Fruit fly (Drosophila melanogaster) whole organism, embryonic: Measurements from ENCODE around the gene fw.
A peak's percentile ranks its signal among the peaks of the same experiment; 100 is the strongest.

Experiments used
- Ada2b ChIP-seq: fragments of 200-800 bp; sonication (Bioruptor generic); IDR thresholded peaks from 2 replicates; pipeline ENCODE4 v1.3.6; 2022; ENCODE audit warnings: missing biosample characterization, missing genetic modification characterization
- Aef1 ChIP-seq: fragments of 200-800 bp; sonication (Bioruptor generic); IDR thresholded peaks from 3 replicates; pipeline ENCODE4 v1.3.6; 2022; ENCODE audit warnings: missing biosample characterization, missing genetic modification characterization
- CG10366 ChIP-seq: fragments of 200-800 bp; sonication (Bioruptor generic); IDR thresholded peaks from 2 replicates; pipeline ENCODE4 v1.3.6; 2022; ENCODE audit warnings: missing biosample characterization, missing genetic modification characterization
- CG11696 ChIP-seq: fragments of 200-800 bp; sonication (Bioruptor generic); IDR thresholded peaks from 2 replicates; pipeline ENCODE4 v1.3.6; 2022; ENCODE audit warnings: missing biosample characterization, missing genetic modification characterization
- CG13424 ChIP-seq: fragments of 200-800 bp; sonication (Bioruptor generic); optimal IDR thresholded peaks from 2 replicates; lab custom pipeline; 2019; ENCODE audit warnings: missing biosample characterization, mild to moderate bottlenecking, missing genetic modification characterization, moderate library complexity
- CG17186 ChIP-seq: fragments of 200-800 bp; sonication (Bioruptor generic); optimal IDR thresholded peaks from 3 replicates; lab custom pipeline; 2017; ENCODE audit warnings: missing biosample characterization, missing genetic modification reagents, missing genetic modification characterization
- CG17802 ChIP-seq: fragments of 200-800 bp; sonication (Bioruptor generic); optimal IDR thresholded peaks from 2 replicates; lab custom pipeline; 2018; ENCODE audit warnings: missing biosample characterization, mild to moderate bottlenecking, missing genetic modification characterization, moderate library complexity
- CG17912 ChIP-seq: fragments of 200-800 bp; sonication (Bioruptor generic); optimal IDR thresholded peaks from 2 replicates; lab custom pipeline; 2018; ENCODE audit warnings: missing biosample characterization, mild to moderate bottlenecking, missing genetic modification characterization
- CG30020 ChIP-seq: fragments of 200-800 bp; optimal IDR thresholded peaks from 2 replicates; lab custom pipeline; 2019; ENCODE audit warnings: missing biosample characterization, mild to moderate bottlenecking, missing genetic modification characterization, moderate library complexity
- CG3065 ChIP-seq: fragments of 200-800 bp; sonication (Bioruptor generic); optimal IDR thresholded peaks from 2 replicates; lab custom pipeline; 2016; ENCODE audit warnings: missing biosample characterization, missing genetic modification characterization
- CG32532 ChIP-seq: fragments of 200-800 bp; sonication (Bioruptor generic); IDR thresholded peaks from 2 replicates; pipeline ENCODE4 v1.3.6; 2022; ENCODE audit warnings: missing biosample characterization, missing genetic modification characterization
- CG3281 ChIP-seq: fragments of 200-800 bp; sonication (Bioruptor generic); optimal IDR thresholded peaks from 3 replicates; lab custom pipeline; 2017; ENCODE audit warnings: missing biosample characterization, mild to moderate bottlenecking, missing genetic modification characterization
- CG33557 ChIP-seq: fragments of 200-800 bp; sonication (Bioruptor generic); optimal IDR thresholded peaks from 2 replicates; lab custom pipeline; 2019; ENCODE audit warnings: missing biosample characterization, mild to moderate bottlenecking, missing genetic modification characterization, moderate library complexity
- CG34224 ChIP-seq: fragments of 200-800 bp; sonication (Bioruptor generic); IDR thresholded peaks from 3 replicates; pipeline ENCODE4 v1.3.6; 2022; ENCODE audit warnings: missing biosample characterization, missing genetic modification characterization; ENCODE audit not compliant: partially characterized antibody
- CG3838 ChIP-seq: fragments of 200-800 bp; sonication (Bioruptor generic); optimal IDR thresholded peaks from 3 replicates; lab custom pipeline; 2016; ENCODE audit warnings: missing biosample characterization, missing genetic modification characterization
- CG42726 ChIP-seq: fragments of 200-800 bp; sonication (Bioruptor generic); IDR thresholded peaks from 2 replicates; pipeline ENCODE4 v1.3.6; 2022; ENCODE audit warnings: missing biosample characterization, missing genetic modification characterization; ENCODE audit not compliant: partially characterized antibody
- CG4820 ChIP-seq: fragments of 200-800 bp; sonication (Bioruptor generic); optimal IDR thresholded peaks from 3 replicates; lab custom pipeline; 2016; ENCODE audit warnings: missing biosample characterization, missing genetic modification characterization
- CG6272 ChIP-seq: fragments of 200-800 bp; sonication (Bioruptor generic); IDR thresholded peaks from 2 replicates; pipeline ENCODE4 v1.3.6; 2022; ENCODE audit warnings: missing biosample characterization, missing genetic modification characterization
- CG6765 ChIP-seq: fragments of 200-800 bp; sonication (Bioruptor generic); optimal IDR thresholded peaks from 3 replicates; lab custom pipeline; 2017; ENCODE audit warnings: missing biosample characterization, mild to moderate bottlenecking, missing genetic modification characterization
- CG7271 ChIP-seq: fragments of 200-800 bp; sonication (Bioruptor generic); optimal IDR thresholded peaks from 2 replicates; lab custom pipeline; 2018; ENCODE audit warnings: missing biosample characterization, mild to moderate bottlenecking, missing genetic modification characterization, moderate library complexity
- CG7839 ChIP-seq: fragments of 200-800 bp; sonication (Bioruptor generic); optimal IDR thresholded peaks from 3 replicates; lab custom pipeline; 2018; ENCODE audit warnings: missing biosample characterization, mild to moderate bottlenecking, missing genetic modification characterization, moderate library complexity
- CG8089 ChIP-seq: fragments of 200-800 bp; sonication (Bioruptor generic); optimal IDR thresholded peaks from 3 replicates; lab custom pipeline; 2016; ENCODE audit warnings: missing biosample characterization, missing genetic modification characterization
- Ets65A ChIP-seq: fragments of 200-800 bp; sonication (Bioruptor generic); peaks from one replicate; lab custom pipeline; 2016; ENCODE audit warnings: missing biosample characterization, missing genetic modification characterization
- Ets97D ChIP-seq: fragments of 200-800 bp; sonication (Bioruptor generic); optimal IDR thresholded peaks from 3 replicates; lab custom pipeline; 2016; ENCODE audit warnings: missing biosample characterization, missing genetic modification characterization
- Fer2 ChIP-seq: fragments of 200-800 bp; sonication (Bioruptor generic); optimal IDR thresholded peaks from 2 replicates; lab custom pipeline; 2018; ENCODE audit warnings: missing biosample characterization, mild to moderate bottlenecking, missing genetic modification characterization, moderate library complexity
- NC2α ChIP-seq: fragments of 200-800 bp; sonication (Bioruptor generic); optimal IDR thresholded peaks from 2 replicates; lab custom pipeline; 2016; ENCODE audit warnings: missing biosample characterization, missing genetic modification characterization
- NC2β ChIP-seq: fragments of 200-800 bp; sonication (Bioruptor generic); optimal IDR thresholded peaks from 2 replicates; lab custom pipeline; 2016; ENCODE audit warnings: missing biosample characterization, missing genetic modification characterization
- Neu2 ChIP-seq: fragments of 200-800 bp; sonication (Bioruptor generic); optimal IDR thresholded peaks from 3 replicates; lab custom pipeline; 2016; ENCODE audit warnings: missing biosample characterization, missing genetic modification characterization, borderline replicate concordance
- Nf-YA ChIP-seq: fragments of 200-800 bp; sonication (Bioruptor generic); IDR thresholded peaks from 2 replicates; pipeline ENCODE4 v1.3.6; 2022; ENCODE audit warnings: missing biosample characterization, missing genetic modification characterization
- PHDP ChIP-seq: fragments of 200-800 bp; sonication (Bioruptor generic); optimal IDR thresholded peaks from 3 replicates; lab custom pipeline; 2018; ENCODE audit warnings: missing biosample characterization, mild to moderate bottlenecking, missing genetic modification characterization, moderate library complexity
- Sin3A ChIP-seq: fragments of >200 bp; optimal IDR thresholded peaks from 2 replicates; lab custom pipeline; 2018
- aop ChIP-seq: fragments of 200-800 bp; sonication (Bioruptor generic); IDR thresholded peaks from 2 replicates; pipeline ENCODE4 v1.3.6; 2022; ENCODE audit warnings: missing biosample characterization, missing genetic modification characterization
- ase ChIP-seq: fragments of 200-800 bp; sonication (Bioruptor generic); IDR thresholded peaks from 3 replicates; pipeline ENCODE4 v1.3.6; 2022; ENCODE audit warnings: missing biosample characterization, missing genetic modification characterization
- bcd ChIP-seq: fragments of 200-800 bp; sonication (Bioruptor generic); optimal IDR thresholded peaks from 2 replicates; lab custom pipeline; 2017; ENCODE audit warnings: missing biosample characterization, mild to moderate bottlenecking, missing genetic modification characterization
- chif ChIP-seq, 2 experiments: fragments of 200-800 bp; sonication (Bioruptor generic); optimal IDR thresholded peaks; 3 replicates each; lab custom pipeline; 2016; ENCODE audit warnings: missing biosample characterization in 2 of 2, missing genetic modification characterization in 2 of 2
- crc ChIP-seq: fragments of 200-800 bp; sonication (Bioruptor generic); optimal IDR thresholded peaks from 2 replicates; lab custom pipeline; 2016; ENCODE audit warnings: missing biosample characterization, missing genetic modification characterization
- crol ChIP-seq: fragments of 200-800 bp; sonication (Bioruptor generic); IDR thresholded peaks from 2 replicates; pipeline ENCODE4 v1.3.6; 2022; ENCODE audit warnings: missing biosample characterization, missing genetic modification characterization
- dimm ChIP-seq: fragments of 200-800 bp; sonication (Bioruptor generic); IDR thresholded peaks from 2 replicates; pipeline ENCODE4 v1.3.6; 2022; ENCODE audit warnings: missing biosample characterization, missing genetic modification characterization
- dpn ChIP-seq, 2 experiments: fragments of 200-800 bp; sonication (Bioruptor generic); optimal IDR thresholded peaks; 3 replicates each; lab custom pipeline; 2016; ENCODE audit warnings: missing biosample characterization in 2 of 2, missing genetic modification characterization in 2 of 2
- ewg ChIP-seq: fragments of 200-800 bp; sonication (Bioruptor generic); optimal IDR thresholded peaks from 3 replicates; lab custom pipeline; 2017; ENCODE audit warnings: mild to moderate bottlenecking, missing biosample characterization, missing genetic modification reagents, missing genetic modification characterization
- gcm ChIP-seq: fragments of 200-800 bp; sonication (Bioruptor generic); optimal IDR thresholded peaks from 2 replicates; lab custom pipeline; 2019; ENCODE audit warnings: missing biosample characterization, mild to moderate bottlenecking, missing genetic modification characterization, moderate library complexity
- gro ChIP-seq: fragments of 200-800 bp; sonication (Bioruptor generic); optimal IDR thresholded peaks from 2 replicates; lab custom pipeline; 2016; ENCODE audit warnings: missing biosample characterization, missing genetic modification characterization
- gsb-n ChIP-seq: fragments of 200-800 bp; sonication (Bioruptor generic); optimal IDR thresholded peaks from 3 replicates; lab custom pipeline; 2018; ENCODE audit warnings: missing biosample characterization, mild to moderate bottlenecking, missing genetic modification characterization
- gt ChIP-seq: fragments of 200-800 bp; sonication (Bioruptor generic); IDR thresholded peaks from 2 replicates; pipeline ENCODE4 v1.3.6; 2022; ENCODE audit warnings: missing biosample characterization, missing genetic modification characterization
- ken ChIP-seq: fragments of 200-800 bp; sonication (Bioruptor generic); IDR thresholded peaks from 3 replicates; pipeline ENCODE4 v1.3.6; 2022; ENCODE audit warnings: missing biosample characterization, missing genetic modification characterization
- klu ChIP-seq: fragments of 200-800 bp; sonication (Bioruptor generic); IDR thresholded peaks from 2 replicates; pipeline ENCODE4 v1.3.6; 2022; ENCODE audit warnings: missing biosample characterization, missing genetic modification characterization
- lov ChIP-seq, 2 experiments: fragments of 200-800 bp in 1 of 2; fragments of >200 bp in 1 of 2; sonication (Bioruptor generic) in 1 of 2; IDR thresholded peaks in 1 of 2; optimal IDR thresholded peaks in 1 of 2; 2 replicates in 1 of 2; 3 replicates in 1 of 2; pipeline versions ENCODE4 v1.3.6 to Lab custom; 2017 to 2022; ENCODE audit warnings: missing biosample characterization in 1 of 2, missing genetic modification characterization in 1 of 2
- maf-S ChIP-seq: fragments of 200-800 bp; sonication (Bioruptor generic); optimal IDR thresholded peaks from 2 replicates; lab custom pipeline; 2016; ENCODE audit warnings: missing biosample characterization, missing genetic modification characterization
- org-1 ChIP-seq: fragments of 200-800 bp; sonication (Bioruptor generic); optimal IDR thresholded peaks from 2 replicates; lab custom pipeline; 2017; ENCODE audit warnings: missing biosample characterization, missing genetic modification characterization
- run ChIP-seq: fragments of 200-800 bp; sonication (Bioruptor generic); optimal IDR thresholded peaks from 3 replicates; lab custom pipeline; 2018; ENCODE audit warnings: missing biosample characterization, mild to moderate bottlenecking, missing genetic modification characterization
- stwl ChIP-seq: fragments of 200-800 bp; sonication (Bioruptor generic); optimal IDR thresholded peaks from 3 replicates; lab custom pipeline; 2018; ENCODE audit warnings: missing biosample characterization, mild to moderate bottlenecking, missing genetic modification characterization, moderate library complexity
- usp ChIP-seq: fragments of >200 bp; optimal IDR thresholded peaks from 2 replicates; lab custom pipeline; 2017; ENCODE audit warnings: missing biosample characterization, missing genetic modification characterization
- wor ChIP-seq: fragments of 200-800 bp; sonication (Bioruptor generic); IDR thresholded peaks from 2 replicates; pipeline ENCODE4 v1.3.6; 2022; ENCODE audit warnings: missing biosample characterization, missing genetic modification characterization

fw gene

dm6 chrX:12004395-12004768 lies 668 bp upstream of the fw start (continued):
- no peak for TF ChIP-seq crol (GFP tag; lab: Robert Waterston, UW)
- no peak for TF ChIP-seq Nf-YA (GFP tag; lab: Robert Waterston, UW)
- no peak for TF ChIP-seq CG42726 (GFP tag; lab: Robert Waterston, UW)
- TF ChIP-seq run (tag; lab: Kevin White, UChicago) = no peak
- TF ChIP-seq CG3281 = peak; percentile 18
- TF ChIP-seq CG6765 (GFP tag; lab: Kevin White, UChicago) = no peak
- no peak for TF ChIP-seq org-1 (GFP tag; lab: Kevin White, UChicago)
- no peak for TF ChIP-seq CG10366 (GFP tag; lab: Robert Waterston, UW)
- TF ChIP-seq Aef1 (GFP tag; lab: Robert Waterston, UW) = no peak
- TF ChIP-seq Ets97D = no peak
- TF ChIP-seq CG34224 = no peak
- TF ChIP-seq NC2β (GFP tag; lab: Kevin White, UChicago) = no peak
- TF ChIP-seq stwl (tag; lab: Kevin White, UChicago) = no peak
- TF ChIP-seq gsb-n = no peak
- TF ChIP-seq CG11696 (GFP tag; lab: Robert Waterston, UW) = no peak
- no peak for TF ChIP-seq PHDP (tag; lab: Kevin White, UChicago)
- TF ChIP-seq Fer2 (tag; lab: Kevin White, UChicago) = no peak
- no peak for TF ChIP-seq lov (optimal IDR thresholded peaks at IDR 0.05; lab: Kevin White, UChicago)
- TF ChIP-seq lov (GFP tag; IDR thresholded peaks at IDR 0.05; lab: Robert Waterston, UW) = no peak
- no peak for TF ChIP-seq CG30020 (tag; lab: Kevin White, UChicago)
- no peak for TF ChIP-seq NC2α (GFP tag; lab: Kevin White, UChicago)
- TF ChIP-seq CG3838 (GFP tag; lab: Kevin White, UChicago) = no peak
- TF ChIP-seq chif (GFP tag; optimal IDR thresholded peaks at IDR 0.05; lab: Kevin White, UChicago) = no peak
- TF ChIP-seq ken (GFP tag; lab: Robert Waterston, UW) = no peak
- TF ChIP-seq Ets65A (GFP tag; lab: Kevin White, UChicago) = no peak
- no peak for TF ChIP-seq gro (GFP tag; lab: Kevin White, UChicago)
- no peak for TF ChIP-seq usp
- TF ChIP-seq gcm (GFP tag; lab: Kevin White, UChicago) = no peak
- 0 out of 2 replicates have a peak, but pooled peaks have one; percentile 2 for TF ChIP-seq CG6272 (GFP tag; lab: Robert Waterston, UW)
- TF ChIP-seq Sin3A = no peak
- TF ChIP-seq CG13424 (tag; lab: Kevin White, UChicago) = peak; percentile 43
- no peak for TF ChIP-seq ase (GFP tag; lab: Robert Waterston, UW)
- no peak for TF ChIP-seq CG4820 (GFP tag; lab: Kevin White, UChicago)
- TF ChIP-seq klu (GFP tag; lab: Robert Waterston, UW) = no peak
- TF ChIP-seq CG17912 (GFP tag; lab: Kevin White, UChicago) = no peak
- TF ChIP-seq gt (GFP tag; lab: Robert Waterston, UW) = no peak
- no peak for TF ChIP-seq CG8089 (GFP tag; lab: Kevin White, UChicago)
- TF ChIP-seq dpn (GFP tag; optimal IDR thresholded peaks at IDR 0.05; lab: Kevin White, UChicago) = peak in 1 of 2 experiments; percentile 2
- no peak for TF ChIP-seq dimm (GFP tag; lab: Robert Waterston, UW)
- TF ChIP-seq CG17186 = no peak
- TF ChIP-seq wor (GFP tag; lab: Robert Waterston, UW) = 0 out of 2 replicates have a peak, but pooled peaks have one; percentile 9
- no peak for TF ChIP-seq Ada2b (GFP tag; lab: Robert Waterston, UW)
- TF ChIP-seq CG32532 = no peak
- TF ChIP-seq ewg = no peak
- TF ChIP-seq CG7839 (tag; lab: Kevin White, UChicago) = peak; percentile 41
- no peak for TF ChIP-seq Neu2 (GFP tag; lab: Kevin White, UChicago)
- no peak for TF ChIP-seq CG3065 (GFP tag; lab: Kevin White, UChicago)
- TF ChIP-seq CG17802 (tag; lab: Kevin White, UChicago) = no peak
- TF ChIP-seq maf-S (GFP tag; lab: Kevin White, UChicago) = no peak
- TF ChIP-seq bcd = no peak
- TF ChIP-seq crc = no peak
- TF ChIP-seq CG7271 (tag; lab: Kevin White, UChicago) = no peak
- TF ChIP-seq CG33557 (GFP tag; lab: Kevin White, UChicago) = no peak
- no peak for TF ChIP-seq aop (GFP tag; lab: Robert Waterston, UW)
